Worm (Caenorhabditis elegans): ENCODE measurements around the gene zip-6.
"Not testable (repeated sequence)": the region's sequence is repeated elsewhere in the genome, so short reads cannot be mapped to it uniquely, and the experiment has no call there.

zip-6 gene

DNA sequence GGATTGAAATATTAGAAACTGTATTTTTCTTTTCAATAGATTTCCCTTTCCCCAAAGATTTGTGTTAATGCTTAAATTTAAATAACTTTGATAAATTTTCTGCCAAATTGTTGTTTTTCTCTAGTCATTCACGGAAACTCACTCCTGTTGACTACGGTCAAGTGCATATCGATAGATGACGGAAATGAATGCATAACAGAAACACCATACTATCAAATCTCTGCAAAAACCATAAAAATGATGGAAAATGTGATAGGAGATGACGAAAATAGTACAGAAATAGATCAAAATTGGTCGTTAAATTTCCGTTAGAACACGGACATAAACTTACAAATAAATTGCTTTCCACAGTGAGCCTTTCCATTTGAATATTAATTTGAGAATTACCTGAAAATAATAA lies 11.1 kb upstream of the zip-6 start:
- TF ChIP-seq dao-5 (tag; optimal IDR thresholded peaks at IDR 0.05) (no peak), W03F9.2 (tag; optimal IDR thresholded peaks at IDR 0.05) (no peak), him-1 (tag; optimal IDR thresholded peaks at IDR 0.05) (no peak)

- TF ChIP-seq dao-5 (tag; optimal IDR thresholded peaks at IDR 0.05) (no peak), W03F9.2 (tag; optimal IDR thresholded peaks at IDR 0.05) (no peak), him-1 (tag; optimal IDR thresholded peaks at IDR 0.05) (no peak)
Measured at ce11 chrIV:11226545-11226944, 8.6 kb upstream of the zip-6 start.

- TF ChIP-seq dao-5 (tag; optimal IDR thresholded peaks at IDR 0.05), result no peak
- TF ChIP-seq him-1 (tag; optimal IDR thresholded peaks at IDR 0.05), result no peak
- no peak for TF ChIP-seq W03F9.2 (tag; optimal IDR thresholded peaks at IDR 0.05)
Measured at ce11 chrIV:11225206-11225605, 7.3 kb upstream of the zip-6 start, which contains the start of gene col-125. Gene col-125, plus strand, starts transcription at chrIV:11225506.

- TF ChIP-seq W03F9.2 (tag; optimal IDR thresholded peaks at IDR 0.05), result no peak
- TF ChIP-seq him-1 (tag; optimal IDR thresholded peaks at IDR 0.05), result no peak
- TF ChIP-seq dao-5 (tag; optimal IDR thresholded peaks at IDR 0.05), result no peak
Measured at ce11 chrIV:11223878-11224277, 5.9 kb upstream of the zip-6 start, which contains the start of gene C29F4.3. Gene C29F4.3, minus strand, starts transcription at chrIV:11223978.

DNA sequence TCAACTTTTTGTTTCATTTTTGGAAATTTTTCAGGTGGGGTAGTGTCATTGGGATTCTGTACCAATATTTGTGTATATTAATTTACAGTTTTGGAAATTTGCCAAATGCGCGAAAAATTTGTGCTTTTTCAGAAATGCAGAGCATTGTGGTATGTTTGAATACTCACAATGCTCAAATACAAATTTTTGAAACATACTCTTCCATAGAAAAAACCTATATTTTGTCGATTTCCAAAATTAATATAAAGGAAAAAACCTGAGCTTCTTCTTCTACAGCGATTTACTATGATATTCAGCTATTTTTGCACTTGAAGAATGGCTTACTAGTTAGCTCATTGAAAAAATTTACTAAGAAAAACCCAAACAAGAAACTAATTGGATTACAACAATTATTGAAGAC lies 5.0 kb downstream of the zip-6 start:
- no peak for TF ChIP-seq W03F9.2 (tag; optimal IDR thresholded peaks at IDR 0.05)
- TF ChIP-seq him-1 (tag; optimal IDR thresholded peaks at IDR 0.05), result no peak
- no peak for TF ChIP-seq dao-5 (tag; optimal IDR thresholded peaks at IDR 0.05)

DNA sequence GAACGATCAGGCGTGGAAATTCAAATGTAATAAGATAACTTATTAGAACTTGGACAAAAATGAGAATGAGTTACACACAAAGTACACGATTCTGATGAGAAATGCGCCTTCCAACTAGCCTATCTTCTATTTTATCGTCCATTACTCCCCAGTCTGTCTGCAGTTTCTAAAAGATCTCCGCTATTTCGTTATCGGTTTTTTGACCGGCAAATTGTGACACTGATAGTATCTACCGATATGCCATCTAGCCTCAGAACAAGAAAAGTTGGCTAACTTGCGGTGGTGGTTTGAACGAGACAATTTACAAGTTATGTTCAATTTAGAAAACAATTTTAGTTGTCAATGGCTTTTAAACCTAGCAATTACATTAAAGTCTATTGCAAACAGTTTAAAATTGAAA lies 6.4 kb downstream of the zip-6 start:
- no peak for TF ChIP-seq dao-5 (tag; optimal IDR thresholded peaks at IDR 0.05)
- no peak for TF ChIP-seq W03F9.2 (tag; optimal IDR thresholded peaks at IDR 0.05)
- no peak for TF ChIP-seq him-1 (tag; optimal IDR thresholded peaks at IDR 0.05)

DNA sequence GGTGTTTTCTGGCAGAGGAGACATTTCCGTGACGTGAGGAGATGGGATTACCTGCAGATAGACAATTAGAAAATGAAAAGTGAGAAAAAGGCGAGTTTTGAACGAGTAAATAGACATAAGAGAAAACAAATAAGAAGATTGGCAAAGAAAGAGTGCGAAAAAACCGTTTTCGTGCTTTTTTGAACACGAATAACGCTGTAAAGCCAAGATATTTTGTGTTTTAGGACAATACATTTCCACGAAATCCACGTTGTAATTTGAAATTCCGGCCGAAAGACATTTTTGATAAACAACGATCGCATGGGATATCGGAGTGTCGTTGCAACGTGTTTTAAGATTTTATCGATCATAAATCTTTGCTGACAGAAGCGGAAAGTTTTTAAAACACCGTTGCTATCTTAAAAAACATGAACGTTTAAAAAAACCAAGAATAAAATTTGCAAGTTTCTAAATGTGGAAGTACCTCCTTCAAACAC lies 7.1 kb downstream of the zip-6 start, which contains the start of gene adk-1:
Gene adk-1, minus strand, starts transcription at position 51 of the 476 bp plus-strand sequence.
- TF ChIP-seq dao-5 (tag; optimal IDR thresholded peaks at IDR 0.05), result no peak
- no peak for TF ChIP-seq W03F9.2 (tag; optimal IDR thresholded peaks at IDR 0.05)
- no peak for TF ChIP-seq him-1 (tag; optimal IDR thresholded peaks at IDR 0.05)

- TF ChIP-seq W03F9.2 (tag; optimal IDR thresholded peaks at IDR 0.05), result no peak
- TF ChIP-seq him-1 (tag; optimal IDR thresholded peaks at IDR 0.05), result no peak
- no peak for TF ChIP-seq dao-5 (tag; optimal IDR thresholded peaks at IDR 0.05)
Measured at ce11 chrIV:11207186-11207585, 10.8 kb downstream of the zip-6 start, which contains the start of gene R07H5.9. Gene R07H5.9, plus strand, starts transcription at chrIV:11207486.

DNA sequence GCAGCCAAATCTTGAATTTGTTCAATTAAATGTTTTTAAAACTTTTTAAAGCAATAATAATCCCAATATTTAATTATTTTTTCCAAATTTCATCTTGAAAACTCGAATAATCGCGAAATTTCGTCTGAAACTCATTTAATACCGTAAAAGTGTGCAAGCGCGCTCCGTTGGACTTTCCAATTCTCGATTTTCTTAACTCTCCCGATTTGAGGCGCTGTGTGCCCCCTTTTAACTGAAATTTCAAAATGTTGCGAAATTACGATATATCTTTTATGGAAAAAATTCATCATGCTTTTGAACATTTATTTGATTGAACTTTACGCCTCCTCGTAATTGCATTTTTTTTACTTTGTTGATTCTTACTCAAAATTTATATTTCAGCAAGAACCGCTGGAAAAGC lies 15.5 kb downstream of the zip-6 start, which contains the start of gene R07H5.11:
Gene R07H5.11, plus strand, starts transcription at position 380 of the 400 bp plus-strand sequence.
- TF ChIP-seq him-1, W03F9.2, dao-5 (tag; optimal IDR thresholded peaks at IDR 0.05): not testable (repeated sequence)

ce11 chrIV:11198983-11199382 lies 19.0 kb downstream of the zip-6 start, which contains the start of gene R07H5.16:
Gene R07H5.16, plus strand, starts transcription at chrIV:11199330.
- not testable (repeated sequence) for TF ChIP-seq dao-5, W03F9.2, him-1 (tag; optimal IDR thresholded peaks at IDR 0.05)

- TF ChIP-seq him-1 (tag; optimal IDR thresholded peaks at IDR 0.05) (no peak), W03F9.2 (tag; optimal IDR thresholded peaks at IDR 0.05) (no peak), dao-5 (tag; optimal IDR thresholded peaks at IDR 0.05) (no peak)
Measured at ce11 chrIV:11189411-11189810, 28.5 kb downstream of the zip-6 start, which contains the start of gene fbxb-79. Gene fbxb-79, minus strand, starts transcription at chrIV:11189511.

DNA sequence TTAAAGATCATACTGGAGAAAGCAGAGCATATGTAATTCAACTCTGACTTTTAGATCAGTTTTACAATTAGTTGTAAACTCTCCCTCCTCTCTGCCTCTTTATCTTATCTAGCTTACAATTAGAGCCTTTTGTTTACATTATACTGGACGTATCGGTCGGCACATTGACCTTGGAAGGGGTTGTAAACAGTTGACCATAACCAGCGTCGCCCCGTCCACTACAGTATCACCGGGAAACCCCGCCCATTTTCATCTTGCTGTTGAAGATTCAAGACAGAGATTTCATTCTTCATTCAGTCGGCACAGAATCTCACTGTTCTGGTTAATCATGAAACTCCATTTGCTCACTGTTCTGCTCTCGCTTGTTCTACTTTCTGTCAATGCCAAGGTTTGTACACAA lies 31.2 kb downstream of the zip-6 start, which contains the start of gene sdz-27:
Gene sdz-27, plus strand, starts transcription at position 301 of the 400 bp plus-strand sequence.
- TF ChIP-seq dao-5 (tag; optimal IDR thresholded peaks at IDR 0.05), result no peak
- TF ChIP-seq him-1 (tag; optimal IDR thresholded peaks at IDR 0.05), result no peak

DNA sequence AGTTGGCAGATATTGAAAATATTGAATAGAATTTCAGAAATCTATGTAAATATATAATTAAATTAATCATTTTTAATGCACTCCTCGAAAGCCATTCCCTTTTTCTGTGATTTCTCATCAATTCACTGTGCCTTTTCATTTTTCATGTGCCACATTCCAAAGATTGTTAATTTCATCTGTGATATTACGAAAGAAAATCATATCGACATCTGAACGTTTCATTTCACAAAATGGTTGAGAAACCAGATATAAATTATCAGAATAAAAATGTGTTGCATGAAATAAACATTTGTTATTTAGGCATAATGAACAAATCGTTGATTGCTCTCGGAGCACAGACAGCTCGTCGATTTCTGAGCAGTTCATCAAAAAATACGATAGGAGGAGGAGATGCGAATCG lies 33.9 kb downstream of the zip-6 start, which contains the start of gene nuaf-3:
Gene nuaf-3, plus strand, starts transcription at position 301 of the 400 bp plus-strand sequence.
- TF ChIP-seq dao-5 (tag; optimal IDR thresholded peaks at IDR 0.05) (no peak), W03F9.2 (tag; optimal IDR thresholded peaks at IDR 0.05) (no peak), him-1 (tag; optimal IDR thresholded peaks at IDR 0.05) (no peak)

DNA sequence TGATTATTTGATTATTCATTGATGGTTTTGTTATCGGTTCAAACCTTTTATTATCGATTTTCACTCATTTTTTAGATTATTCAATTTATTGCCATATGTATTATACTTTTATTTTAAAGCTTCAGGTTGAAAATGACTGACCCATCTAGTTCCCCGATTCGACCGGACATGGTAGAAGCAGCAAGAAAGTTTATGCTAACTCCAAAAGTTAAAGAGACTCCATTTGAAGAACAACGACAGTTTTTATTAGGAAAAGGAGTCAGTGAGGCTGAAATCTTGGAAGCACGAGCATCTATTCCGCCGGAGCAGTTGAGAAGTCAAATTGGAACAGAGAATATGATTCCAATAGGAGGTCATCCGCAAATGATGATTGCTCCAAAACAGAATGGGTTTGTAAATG lies 34.9 kb downstream of the zip-6 start, which contains the start of gene prx-14:
Gene prx-14, plus strand, starts transcription at position 120 of the 400 bp plus-strand sequence.
- TF ChIP-seq dao-5 (tag; optimal IDR thresholded peaks at IDR 0.05), result no peak
- no peak for TF ChIP-seq him-1 (tag; optimal IDR thresholded peaks at IDR 0.05)
- TF ChIP-seq W03F9.2 (tag; optimal IDR thresholded peaks at IDR 0.05), result no peak
